Fruit fly (Drosophila melanogaster): ENCODE data around the gene CG15740.

CG15740 gene

DNA sequence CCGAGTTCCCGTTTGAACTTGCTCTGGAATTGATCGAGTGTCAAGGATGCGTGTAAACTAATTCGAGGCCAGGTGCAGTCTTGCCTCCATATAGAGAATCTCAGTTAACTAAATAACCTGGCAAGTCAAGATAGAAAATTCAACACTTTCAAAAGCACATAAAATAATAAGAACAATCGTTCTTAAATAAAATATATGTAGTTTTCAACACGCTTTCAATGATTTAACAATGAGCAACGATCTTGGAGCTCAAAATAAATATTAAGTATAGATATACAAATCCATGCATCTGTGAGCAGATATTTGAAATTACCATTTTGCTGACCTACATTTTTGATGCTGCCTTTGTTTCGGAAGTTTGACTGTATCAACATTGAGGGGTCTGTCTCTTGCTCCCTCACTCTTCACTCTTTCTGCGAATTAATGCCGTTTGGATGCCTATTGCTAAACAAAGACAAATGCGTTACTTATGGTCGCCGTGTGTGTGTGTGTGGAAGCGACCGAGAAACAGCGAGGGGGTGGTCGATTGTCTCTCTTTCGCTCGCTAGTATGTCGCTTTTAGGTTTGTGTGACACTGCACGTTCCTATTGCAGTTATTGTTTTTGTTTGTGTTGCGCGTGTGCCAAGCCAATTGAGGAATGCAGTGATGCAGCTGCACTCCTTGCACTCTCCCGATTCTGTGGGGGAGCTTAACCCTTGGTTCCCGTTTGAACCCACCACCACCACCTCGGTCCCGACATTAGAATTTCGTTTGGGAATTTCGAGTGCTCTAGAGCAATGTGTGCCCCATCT is 25.4 kb downstream of the CG15740 start:
- TF ChIP-seq cic (GFP tag; optimal IDR thresholded peaks at IDR 0.05): peak; percentile 67
- TF ChIP-seq CG11617 (GFP tag; optimal IDR thresholded peaks at IDR 0.05): peak; percentile 87
- TF ChIP-seq CG33017 (tag; optimal IDR thresholded peaks at IDR 0.05): peak; percentile 78
- peak; percentile 78 for TF ChIP-seq bab1 (GFP tag; optimal IDR thresholded peaks at IDR 0.05)
- TF ChIP-seq Mnt (GFP tag; optimal IDR thresholded peaks at IDR 0.05): peak; percentile 70
- TF ChIP-seq toe (GFP tag; optimal IDR thresholded peaks at IDR 0.05): peak; percentile 80
- TF ChIP-seq CG12768 (GFP tag; optimal IDR thresholded peaks at IDR 0.05): peak; percentile 72
- peak; percentile 78 for TF ChIP-seq CG7045 (GFP tag; optimal IDR thresholded peaks at IDR 0.05)
- no peak for TF ChIP-seq cnc (optimal IDR thresholded peaks at IDR 0.05)
- peak; percentile 78 for TF ChIP-seq CG1620 (GFP tag; optimal IDR thresholded peaks at IDR 0.05)
- peak; percentile 77 for TF ChIP-seq CG14711 (tag; optimal IDR thresholded peaks at IDR 0.05)
- peak; percentile 80 for TF ChIP-seq tj (GFP tag; optimal IDR thresholded peaks at IDR 0.05)
- TF ChIP-seq CG7101 (tag; optimal IDR thresholded peaks at IDR 0.05): peak; percentile 91
- peak; percentile 92 for TF ChIP-seq pad (GFP tag; optimal IDR thresholded peaks at IDR 0.05)
- TF ChIP-seq Crg-1 (GFP tag; optimal IDR thresholded peaks at IDR 0.05): peak; percentile 54
- TF ChIP-seq Clk (GFP tag; optimal IDR thresholded peaks at IDR 0.05): peak; percentile 64
- peak; percentile 79 for TF ChIP-seq ovo (GFP tag; optimal IDR thresholded peaks at IDR 0.05)
- TF ChIP-seq Hr96 (GFP tag; optimal IDR thresholded peaks at IDR 0.05): peak; percentile 84
- TF ChIP-seq kay (GFP tag; ENCODE audit: borderline replicate concordance): peak; percentile 83
- peak; percentile 77 for TF ChIP-seq CG5204 (GFP tag; optimal IDR thresholded peaks at IDR 0.05)

DNA sequence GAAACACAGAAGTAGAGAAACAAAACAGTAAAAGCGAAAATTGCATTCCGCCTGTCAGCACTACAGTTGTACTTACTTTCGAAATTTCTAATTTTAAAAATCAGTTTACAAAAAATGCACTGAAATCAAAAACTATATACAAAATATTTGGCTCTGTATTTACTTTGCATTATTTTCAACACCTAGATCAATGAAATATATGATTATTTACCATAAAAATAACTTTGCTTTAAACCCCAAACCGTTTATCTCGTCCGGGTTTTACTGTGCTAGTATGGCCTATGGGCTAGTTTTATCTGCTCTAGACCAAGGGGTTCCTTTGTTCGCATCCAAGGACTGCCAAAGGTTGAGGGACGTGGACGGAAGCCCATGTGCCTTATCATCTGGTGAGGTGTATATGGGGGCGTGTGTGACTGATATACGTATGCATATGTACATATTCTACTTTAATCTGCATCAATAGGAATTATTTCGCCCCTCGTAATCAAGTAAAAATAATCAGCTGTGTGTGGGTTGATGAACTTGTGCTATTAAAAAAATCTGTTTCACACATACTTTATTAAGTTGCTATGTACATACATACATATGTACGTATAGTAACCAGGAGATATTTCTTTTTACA is 26.5 kb downstream of the CG15740 start:
- TF ChIP-seq CG1620 (GFP tag; optimal IDR thresholded peaks at IDR 0.05) (no peak), CG7101 (tag; optimal IDR thresholded peaks at IDR 0.05) (peak; percentile 32), cnc (optimal IDR thresholded peaks at IDR 0.05) (no peak), CG33017 (tag; optimal IDR thresholded peaks at IDR 0.05) (peak; percentile 53), cic (GFP tag; optimal IDR thresholded peaks at IDR 0.05) (peak; percentile 47), CG7045 (GFP tag; optimal IDR thresholded peaks at IDR 0.05) (peak; percentile 6), pad (GFP tag; optimal IDR thresholded peaks at IDR 0.05) (no peak), kay (GFP tag; ENCODE audit: borderline replicate concordance) (peak; percentile 49), CG11617 (GFP tag; optimal IDR thresholded peaks at IDR 0.05) (no peak), Crg-1 (GFP tag; optimal IDR thresholded peaks at IDR 0.05) (no peak), bab1 (GFP tag; optimal IDR thresholded peaks at IDR 0.05) (no peak), Hr96 (GFP tag; optimal IDR thresholded peaks at IDR 0.05) (no peak), Clk (GFP tag; optimal IDR thresholded peaks at IDR 0.05) (no peak), CG14711 (tag; optimal IDR thresholded peaks at IDR 0.05) (peak; percentile 62), Mnt (GFP tag; optimal IDR thresholded peaks at IDR 0.05) (peak; percentile 35), CG5204 (GFP tag; optimal IDR thresholded peaks at IDR 0.05) (no peak), ovo (GFP tag; optimal IDR thresholded peaks at IDR 0.05) (peak; percentile 15), CG12768 (GFP tag; optimal IDR thresholded peaks at IDR 0.05) (peak; percentile 3), toe (GFP tag; optimal IDR thresholded peaks at IDR 0.05) (no peak), tj (GFP tag; optimal IDR thresholded peaks at IDR 0.05) (no peak)

DNA sequence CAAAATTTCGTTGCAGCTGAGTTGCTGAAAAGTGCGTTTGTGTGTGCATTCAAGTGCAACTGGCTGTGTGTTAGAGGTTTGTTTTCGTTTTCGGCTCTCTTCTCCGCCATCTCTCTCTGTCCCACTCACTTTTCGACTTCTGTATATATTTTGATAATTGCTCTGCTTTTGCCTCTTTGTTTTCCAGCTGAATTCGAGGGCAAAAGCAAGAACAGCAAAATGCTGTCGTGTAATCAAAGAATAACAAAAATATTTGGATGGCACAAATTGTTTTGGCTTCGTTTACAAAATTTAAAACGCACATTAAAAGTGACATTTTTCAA is 27.2 kb downstream of the CG15740 start:
- TF ChIP-seq tj (GFP tag; optimal IDR thresholded peaks at IDR 0.05) (peak; percentile 10), Mnt (GFP tag; optimal IDR thresholded peaks at IDR 0.05) (no peak), pad (GFP tag; optimal IDR thresholded peaks at IDR 0.05) (no peak), CG11617 (GFP tag; optimal IDR thresholded peaks at IDR 0.05) (no peak), Hr96 (GFP tag; optimal IDR thresholded peaks at IDR 0.05) (no peak), bab1 (GFP tag; optimal IDR thresholded peaks at IDR 0.05) (no peak)

DNA sequence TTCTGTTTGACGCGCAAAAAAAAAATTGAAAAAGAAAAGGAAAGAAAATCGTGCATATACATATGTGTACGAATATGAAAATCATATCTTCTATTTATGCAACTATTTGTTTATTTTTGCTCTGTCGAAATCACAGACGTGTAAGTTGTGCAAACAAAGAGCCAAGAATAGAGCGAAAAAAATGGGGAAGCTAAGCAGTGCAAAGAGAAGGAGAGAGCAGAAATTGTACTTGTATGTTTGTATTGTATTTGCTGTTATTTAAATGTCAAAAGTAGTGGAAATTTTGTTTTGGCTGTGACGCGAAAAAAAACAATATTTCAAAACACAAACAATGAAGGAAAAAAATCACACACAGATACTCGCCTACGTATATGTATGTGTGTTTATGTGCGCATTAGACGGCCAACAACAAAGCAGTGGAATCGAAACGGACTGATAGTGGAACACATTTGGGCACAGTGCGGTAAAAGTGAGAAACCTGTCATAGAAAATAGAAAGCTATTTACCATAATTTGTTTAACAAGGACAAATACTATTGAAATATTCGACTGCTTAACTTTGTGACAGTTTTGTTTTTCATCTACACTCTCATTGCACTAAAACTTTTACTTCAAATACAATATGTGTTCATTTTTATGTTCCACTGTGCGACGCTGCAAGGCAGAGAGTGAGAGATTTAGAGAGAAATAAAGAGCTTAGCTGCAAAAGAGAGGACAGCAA is 27.7 kb downstream of the CG15740 start:
- TF ChIP-seq CG7045 (GFP tag; optimal IDR thresholded peaks at IDR 0.05) (peak; percentile 89), ovo (GFP tag; optimal IDR thresholded peaks at IDR 0.05) (peak; percentile 64), Clk (GFP tag; optimal IDR thresholded peaks at IDR 0.05) (peak; percentile 69), cnc (optimal IDR thresholded peaks at IDR 0.05) (no peak), kay (GFP tag; ENCODE audit: borderline replicate concordance) (peak; percentile 90), CG11617 (GFP tag; optimal IDR thresholded peaks at IDR 0.05) (peak; percentile 93), CG14711 (tag; optimal IDR thresholded peaks at IDR 0.05) (peak; percentile 91), bab1 (GFP tag; optimal IDR thresholded peaks at IDR 0.05) (peak; percentile 95), Hr96 (GFP tag; optimal IDR thresholded peaks at IDR 0.05) (peak; percentile 93), pad (GFP tag; optimal IDR thresholded peaks at IDR 0.05) (peak; percentile 81), toe (GFP tag; optimal IDR thresholded peaks at IDR 0.05) (peak; percentile 66), CG12768 (GFP tag; optimal IDR thresholded peaks at IDR 0.05) (peak; percentile 88), Crg-1 (GFP tag; optimal IDR thresholded peaks at IDR 0.05) (peak; percentile 75), cic (GFP tag; optimal IDR thresholded peaks at IDR 0.05) (peak; percentile 68), tj (GFP tag; optimal IDR thresholded peaks at IDR 0.05) (peak; percentile 78), CG1620 (GFP tag; optimal IDR thresholded peaks at IDR 0.05) (peak; percentile 82), CG7101 (tag; optimal IDR thresholded peaks at IDR 0.05) (peak; percentile 96), Mnt (GFP tag; optimal IDR thresholded peaks at IDR 0.05) (peak; percentile 87), CG33017 (tag; optimal IDR thresholded peaks at IDR 0.05) (peak; percentile 89), CG5204 (GFP tag; optimal IDR thresholded peaks at IDR 0.05) (peak; percentile 83)

All from whole organism, adult.